Worm (Caenorhabditis elegans): Measurements from ENCODE around the gene C50F4.6.
A peak's percentile ranks its signal among the peaks of the same experiment; 100 is the strongest.

Gene C50F4.6

DNA sequence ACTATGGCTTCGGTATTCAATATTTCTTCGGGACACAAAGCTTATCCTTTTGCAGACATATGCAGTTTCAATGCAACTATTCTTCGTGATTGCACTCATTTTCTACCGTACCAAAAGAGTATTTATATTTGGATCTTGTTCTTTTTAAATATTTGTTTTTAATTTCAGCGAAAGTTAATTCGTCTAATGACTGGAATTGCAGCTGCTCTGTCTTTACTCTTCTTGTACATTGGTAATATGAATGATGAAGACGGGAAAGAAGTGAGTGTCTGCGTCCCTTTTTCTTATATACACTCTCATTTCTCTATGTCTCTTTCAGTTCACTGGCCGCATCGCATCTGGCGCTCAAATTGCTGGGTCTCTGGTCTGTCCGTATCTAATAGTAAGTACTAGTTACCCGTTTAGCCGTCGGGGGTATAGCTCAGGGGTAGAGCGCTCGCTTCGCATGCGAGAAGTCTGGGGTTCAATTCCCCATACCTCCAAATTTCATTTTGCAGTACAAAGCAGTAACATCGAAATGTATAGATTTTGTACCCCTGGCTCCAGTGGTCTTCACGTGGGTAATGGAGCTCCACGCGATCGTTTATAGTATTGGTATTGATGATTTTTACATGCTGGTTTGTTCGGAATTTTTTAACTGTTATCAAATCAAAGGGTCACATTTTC, 42.6 kb upstream of the C50F4.6 start (continued):
- TF ChIP-seq lin-15B (tag; optimal IDR thresholded peaks at IDR 0.05) (no peak), dmd-9 (GFP tag; IDR thresholded peaks at IDR 0.05) (0 out of 2 replicates have a peak, but pooled peaks have one; percentile 49), duxl-1 (tag; optimal IDR thresholded peaks at IDR 0.05; ENCODE audit: poor library complexity) (peak; percentile 65), zip-2 (tag; optimal IDR thresholded peaks at IDR 0.05) (no peak), snpc-1.2 (GFP tag; IDR thresholded peaks at IDR 0.05) (peak; percentile 85; the same call in 1 of the 2 replicates), lir-3 (tag; optimal IDR thresholded peaks at IDR 0.05) (peak; percentile 60), saeg-2 (GFP tag; IDR thresholded peaks at IDR 0.05) (peak; percentile 49; the same call in 1 of the 2 replicates), lim-7 (GFP tag; IDR thresholded peaks at IDR 0.05) (peak; percentile 87), ama-1 (optimal IDR thresholded peaks at IDR 0.05) (no peak), ceh-20 (GFP tag; IDR thresholded peaks at IDR 0.05) (peak; percentile 84), zfp-2 (tag; optimal IDR thresholded peaks at IDR 0.05) (no peak), lin-29 (GFP tag; IDR thresholded peaks at IDR 0.05) (peak; percentile 56; the same call in 1 of the 2 replicates), zip-11 (GFP tag; IDR thresholded peaks at IDR 0.05) (0 out of 2 replicates have a peak, but pooled peaks have one; percentile 49), nhr-102 (tag; optimal IDR thresholded peaks at IDR 0.05) (peak; percentile 68), unc-39 (tag; optimal IDR thresholded peaks at IDR 0.05) (no peak), gei-8 (GFP tag; optimal IDR thresholded peaks at IDR 0.05) (peak; percentile 85), sdz-12 (GFP tag; optimal IDR thresholded peaks at IDR 0.05) (no peak), mep-1 (tag; optimal IDR thresholded peaks at IDR 0.05) (peak; percentile 56), lin-38 (GFP tag; IDR thresholded peaks at IDR 0.05) (no peak; the same call in 1 of the 2 replicates), attf-4 (tag; optimal IDR thresholded peaks at IDR 0.05) (no peak), egl-43 (GFP tag; IDR thresholded peaks at IDR 0.05) (no peak; the same call in 1 of the 2 replicates), mdl-1 (tag; optimal IDR thresholded peaks at IDR 0.05) (no peak), rbr-2 (tag; optimal IDR thresholded peaks at IDR 0.05) (peak; percentile 75), F49E8.2 (tag; optimal IDR thresholded peaks at IDR 0.05; ENCODE audit: borderline replicate concordance) (no peak), daf-8 (GFP tag; IDR thresholded peaks at IDR 0.05) (0 out of 2 replicates have a peak, but pooled peaks have one; percentile 45), Y105C5A.15 (GFP tag; IDR thresholded peaks at IDR 0.05) (no peak), F10B5.3 (tag; optimal IDR thresholded peaks at IDR 0.05) (no peak), dpl-1 (GFP tag; optimal IDR thresholded peaks at IDR 0.05) (peak; percentile 21), mxl-3 (GFP tag; optimal IDR thresholded peaks at IDR 0.05) (peak; percentile 54), mes-2 (tag; optimal IDR thresholded peaks at IDR 0.05; ENCODE audit: poor library complexity, severe bottlenecking) (peak; percentile 71), nhr-76 (tag; optimal IDR thresholded peaks at IDR 0.05) (no peak), vab-7 (GFP tag; IDR thresholded peaks at IDR 0.05) (peak; percentile 80), nhr-10 (tag; optimal IDR thresholded peaks at IDR 0.05) (no peak), ceh-44 (GFP tag; IDR thresholded peaks at IDR 0.05) (0 out of 2 replicates have a peak, but pooled peaks have one; percentile 43), nhr-237 (tag; optimal IDR thresholded peaks at IDR 0.05) (no peak), nhr-42 (GFP tag; IDR thresholded peaks at IDR 0.05) (peak; percentile 81), tra-1 (GFP tag; IDR thresholded peaks at IDR 0.05) (peak; percentile 85), Y48G9A.11 (GFP tag; IDR thresholded peaks at IDR 0.05) (peak; percentile 76), R02D3.7 (tag; optimal IDR thresholded peaks at IDR 0.05) (no peak), jun-1 (tag; optimal IDR thresholded peaks at IDR 0.05) (no peak), hif-1 (tag; optimal IDR thresholded peaks at IDR 0.05) (peak; percentile 14 to 45), daf-16 (GFP tag; optimal IDR thresholded peaks at IDR 0.05) (peak in 1 of 2 experiments; percentile 81), daf-16 (tag; optimal IDR thresholded peaks at IDR 0.05) (peak; percentile 51), tag-97 (GFP tag; IDR thresholded peaks at IDR 0.05) (no peak), unc-130 (GFP tag; optimal IDR thresholded peaks at IDR 0.05) (no peak), set-16 (GFP tag; IDR thresholded peaks at IDR 0.05) (no peak), D1046.2 (GFP tag; IDR thresholded peaks at IDR 0.05) (peak; percentile 86), Y5F2A.4 (GFP tag; optimal IDR thresholded peaks at IDR 0.05) (peak; percentile 35), Y75B8A.6 (GFP tag; IDR thresholded peaks at IDR 0.05) (0 out of 2 replicates have a peak, but pooled peaks have one; percentile 80), skn-1 (tag; optimal IDR thresholded peaks at IDR 0.05) (no peak)

All from whole organism, L4 larva.